Worm (Caenorhabditis elegans): ENCODE data around the gene ahsa-1.

DNA sequence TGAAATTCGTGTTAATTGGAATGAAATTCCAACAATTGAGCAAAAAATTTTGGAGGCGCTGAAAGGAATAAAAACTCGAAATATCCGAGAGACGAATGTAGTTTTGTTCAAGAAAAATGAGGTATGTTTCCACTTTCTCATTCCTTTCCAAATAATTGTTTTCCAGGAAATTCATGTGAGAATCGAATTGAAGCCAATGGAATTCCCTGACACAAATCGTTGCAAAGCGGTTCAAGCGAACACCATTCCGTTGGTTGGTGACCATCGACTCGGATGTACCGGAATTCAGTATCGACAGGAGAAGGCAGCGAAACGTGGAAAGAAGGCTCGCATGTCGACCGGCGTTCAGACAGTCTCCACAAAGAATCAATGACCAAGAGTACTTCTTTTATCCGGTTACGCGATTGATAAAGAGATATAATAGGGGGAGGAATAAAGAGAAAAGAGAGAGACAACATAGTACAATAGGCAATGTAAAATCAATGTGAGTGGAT lies 28.8 kb downstream of the ahsa-1 start:
- TF ChIP-seq ama-1 (optimal IDR thresholded peaks at IDR 0.05), result no peak
- no peak for TF ChIP-seq pqm-1 (tag; optimal IDR thresholded peaks at IDR 0.05)
- TF ChIP-seq ceh-2 (tag; optimal IDR thresholded peaks at IDR 0.05), result no peak
- TF ChIP-seq ceh-24 (tag; optimal IDR thresholded peaks at IDR 0.05), result no peak
- TF ChIP-seq fkh-10 (GFP tag; optimal IDR thresholded peaks at IDR 0.05), result no peak
- no peak for TF ChIP-seq ceh-45 (GFP tag; IDR thresholded peaks at IDR 0.05)
- TF ChIP-seq tbx-2 (tag; optimal IDR thresholded peaks at IDR 0.05), result no peak
- no peak for TF ChIP-seq lim-6 (tag; optimal IDR thresholded peaks at IDR 0.05)
- TF ChIP-seq dve-1 (tag; optimal IDR thresholded peaks at IDR 0.05), result no peak
- TF ChIP-seq dmd-4 (tag; optimal IDR thresholded peaks at IDR 0.05; ENCODE audit: borderline replicate concordance), result no peak
- no peak for TF ChIP-seq hlh-30 (tag; optimal IDR thresholded peaks at IDR 0.05; ENCODE audit: insufficient read depth)
